Fruit fly (Drosophila melanogaster): ENCODE measurements around the gene CG14689.

The CG14689 gene

DNA sequence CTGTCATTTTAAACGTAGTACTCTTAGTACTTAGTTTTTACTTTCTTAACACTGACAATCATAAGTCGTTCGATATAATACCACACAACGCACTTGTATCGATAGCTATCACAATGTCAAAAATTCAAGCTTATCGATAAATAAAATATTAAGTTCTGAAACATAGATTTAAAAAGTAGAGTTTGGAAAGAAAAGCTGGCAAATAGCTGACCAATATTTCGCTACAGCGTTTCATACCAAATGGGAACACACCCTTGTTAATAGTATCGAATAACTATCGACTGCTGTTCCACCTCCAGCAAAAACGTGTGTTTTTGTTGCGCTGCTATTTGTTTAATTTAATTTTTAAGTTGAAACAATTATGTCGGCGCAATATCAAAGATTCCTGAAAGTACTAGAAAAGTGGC, 14.7 kb downstream of the CG14689 start, which contains the start of the genes pug, CG14683 and CG46459 (continued):
- TF ChIP-seq Sry-δ (GFP tag; optimal IDR thresholded peaks at IDR 0.05) (peak; percentile 96), h (optimal IDR thresholded peaks at IDR 0.05) (no peak), CG11247 (GFP tag; IDR thresholded peaks at IDR 0.05) (no peak), CG6854 (GFP tag; optimal IDR thresholded peaks at IDR 0.05) (no peak), CG15479 (GFP tag; optimal IDR thresholded peaks at IDR 0.05) (no peak), bigmax (GFP tag; optimal IDR thresholded peaks at IDR 0.05) (no peak), CG6689 (GFP tag; IDR thresholded peaks at IDR 0.05) (0 out of 2 replicates have a peak, but pooled peaks have one; percentile 11), sens-2 (GFP tag; IDR thresholded peaks at IDR 0.05) (no peak), CG7745 (tag; optimal IDR thresholded peaks at IDR 0.05) (no peak), hkb (optimal IDR thresholded peaks at IDR 0.05) (no peak), hkb (GFP tag; IDR thresholded peaks at IDR 0.05) (peak; percentile 35; the same call in 1 of the 2 replicates), CG5245 (GFP tag; optimal IDR thresholded peaks at IDR 0.05) (peak; percentile 42), Nf-YC (tag; optimal IDR thresholded peaks at IDR 0.05) (peak; percentile 25), lola (GFP tag; optimal IDR thresholded peaks at IDR 0.05) (peak in 1 of 3 experiments; percentile 26), CG17612 (GFP tag; IDR thresholded peaks at IDR 0.05) (no peak), NK7.1 (GFP tag; optimal IDR thresholded peaks at IDR 0.05) (no peak), onecut (GFP tag; IDR thresholded peaks at IDR 0.05) (no peak), peb (GFP tag; IDR thresholded peaks at IDR 0.05) (no peak), disco-r (GFP tag; optimal IDR thresholded peaks at IDR 0.05) (no peak), MTF-1 (GFP tag; optimal IDR thresholded peaks at IDR 0.05; ENCODE audit: borderline replicate concordance) (no peak), crol (GFP tag; IDR thresholded peaks at IDR 0.05) (no peak), nmo (GFP tag; optimal IDR thresholded peaks at IDR 0.05) (peak; percentile 63), CG13296 (GFP tag; optimal IDR thresholded peaks at IDR 0.05) (no peak), Max (GFP tag; optimal IDR thresholded peaks at IDR 0.05) (peak; percentile 25), CG13775 (GFP tag; optimal IDR thresholded peaks at IDR 0.05) (peak; percentile 25), CG1233 (GFP tag; optimal IDR thresholded peaks at IDR 0.05) (no peak), CG4282 (GFP tag; optimal IDR thresholded peaks at IDR 0.05) (no peak), CG15696 (tag; optimal IDR thresholded peaks at IDR 0.05) (peak; percentile 2), CG4360 (GFP tag; IDR thresholded peaks at IDR 0.05) (peak; percentile 8; the same call in 1 of the 2 replicates), yki (optimal IDR thresholded peaks at IDR 0.05) (no peak), CG18262 (tag; optimal IDR thresholded peaks at IDR 0.05) (peak; percentile 26), Hmr (GFP tag; optimal IDR thresholded peaks at IDR 0.05) (peak; percentile 6), CG18599 (GFP tag; optimal IDR thresholded peaks at IDR 0.05) (peak; percentile 31), Drgx (GFP tag; IDR thresholded peaks at IDR 0.05) (no peak), nerfin-2 (GFP tag; IDR thresholded peaks at IDR 0.05; ENCODE audit: partially characterized antibody) (peak; percentile 94), stwl (tag; optimal IDR thresholded peaks at IDR 0.05) (peak; percentile 94), CG3838 (GFP tag; optimal IDR thresholded peaks at IDR 0.05) (no peak), pb (GFP tag; optimal IDR thresholded peaks at IDR 0.05) (no peak), bowl (GFP tag; IDR thresholded peaks at IDR 0.05) (no peak), otp (GFP tag; IDR thresholded peaks at IDR 0.05) (no peak), bsh (GFP tag; optimal IDR thresholded peaks at IDR 0.05) (peak in 1 of 2 experiments; percentile 9), Xrp1 (GFP tag; IDR thresholded peaks at IDR 0.05) (no peak), cwo (GFP tag; optimal IDR thresholded peaks at IDR 0.05) (no peak), Atf3 (GFP tag; optimal IDR thresholded peaks at IDR 0.05) (peak; percentile 40), BEAF-32 (GFP tag; optimal IDR thresholded peaks at IDR 0.05) (peak; percentile 94), CG14441 (GFP tag; IDR thresholded peaks at IDR 0.05) (peak; percentile 39; the same call in 1 of the 2 replicates), CG31365 (tag; optimal IDR thresholded peaks at IDR 0.05) (no peak), sug (tag; optimal IDR thresholded peaks at IDR 0.05) (peak; percentile 8), CG15514 (GFP tag; optimal IDR thresholded peaks at IDR 0.05) (peak; percentile 22), Scr (GFP tag; IDR thresholded peaks at IDR 0.05; ENCODE audit: partially characterized antibody) (peak; percentile 98), lilli (GFP tag; optimal IDR thresholded peaks at IDR 0.05) (peak; percentile 74)

Data from whole organism, embryonic.